Fruit fly (Drosophila melanogaster) whole organism, embryonic: ENCODE data around the gene dbf.

Experiments
- Atf3 ChIP-seq: fragments of 200-800 bp; sonication (Bioruptor generic); optimal IDR thresholded peaks from 3 replicates; lab custom pipeline; 2016; ENCODE audit warnings: missing biosample characterization, missing genetic modification characterization
- Atf6 ChIP-seq: fragments of 200-800 bp; sonication (Bioruptor generic); IDR thresholded peaks from 2 replicates; pipeline ENCODE4 v1.3.6; 2022; ENCODE audit warnings: missing biosample characterization, missing genetic modification characterization
- Bteb2 ChIP-seq: fragments of 200-800 bp; sonication (Bioruptor generic); optimal IDR thresholded peaks from 2 replicates; lab custom pipeline; 2016; ENCODE audit warnings: missing biosample characterization, missing genetic modification characterization
- CG12391 ChIP-seq: fragments of 200-800 bp; sonication (Bioruptor generic); optimal IDR thresholded peaks from 3 replicates; lab custom pipeline; 2018; ENCODE audit warnings: missing biosample characterization, mild to moderate bottlenecking, missing genetic modification characterization, moderate library complexity
- CG12942 ChIP-seq: fragments of 200-800 bp; sonication (Bioruptor generic); optimal IDR thresholded peaks from 3 replicates; lab custom pipeline; 2016; ENCODE audit warnings: missing biosample characterization, missing genetic modification characterization
- CG16815 ChIP-seq: fragments of 200-800 bp; sonication (Bioruptor generic); optimal IDR thresholded peaks from 3 replicates; lab custom pipeline; 2017; ENCODE audit warnings: missing biosample characterization, mild to moderate bottlenecking, missing genetic modification characterization
- CG17328 ChIP-seq: fragments of 200-800 bp; sonication (Bioruptor generic); IDR thresholded peaks from 2 replicates; pipeline ENCODE4 v1.3.6; 2022; ENCODE audit warnings: missing biosample characterization, missing genetic modification characterization
- CG17385 ChIP-seq: fragments of 200-800 bp; sonication (Bioruptor generic); optimal IDR thresholded peaks from 3 replicates; lab custom pipeline; 2018; ENCODE audit warnings: missing biosample characterization, mild to moderate bottlenecking, missing genetic modification characterization
- CG17829 ChIP-seq: fragments of 200-800 bp; optimal IDR thresholded peaks from 2 replicates; lab custom pipeline; 2019; ENCODE audit warnings: missing biosample characterization, mild to moderate bottlenecking, missing genetic modification characterization, moderate library complexity
- CG1792 ChIP-seq: fragments of 200-800 bp; sonication (Bioruptor generic); optimal IDR thresholded peaks from 2 replicates; lab custom pipeline; 2016; ENCODE audit warnings: missing biosample characterization, missing genetic modification characterization
- CG32532 ChIP-seq: fragments of 200-800 bp; sonication (Bioruptor generic); IDR thresholded peaks from 2 replicates; pipeline ENCODE4 v1.3.6; 2022; ENCODE audit warnings: missing biosample characterization, missing genetic modification characterization
- CG4424 ChIP-seq: fragments of 200-800 bp; sonication (Bioruptor generic); optimal IDR thresholded peaks from 3 replicates; lab custom pipeline; 2016; ENCODE audit warnings: missing biosample characterization, missing genetic modification characterization
- CG4854 ChIP-seq: fragments of 200-800 bp; sonication (Bioruptor generic); optimal IDR thresholded peaks from 2 replicates; lab custom pipeline; 2016; ENCODE audit warnings: missing biosample characterization, missing genetic modification characterization, inconsistent platforms
- CG6813 ChIP-seq: fragments of 200-800 bp; sonication (Bioruptor generic); optimal IDR thresholded peaks from 2 replicates; lab custom pipeline; 2017; ENCODE audit warnings: missing biosample characterization, missing genetic modification characterization, mild to moderate bottlenecking, moderate library complexity, missing genetic modification reagents
- Camta ChIP-seq: fragments of 200-800 bp; sonication (Bioruptor generic); optimal IDR thresholded peaks from 2 replicates; lab custom pipeline; 2016; ENCODE audit warnings: missing biosample characterization, missing genetic modification characterization
- D ChIP-seq, 2 experiments: fragments of 200-800 bp in 1 of 2; fragments of >200 bp in 1 of 2; sonication (Bioruptor generic) in 1 of 2; optimal IDR thresholded peaks; 2 replicates in 1 of 2; 3 replicates in 1 of 2; lab custom pipeline; 2017; ENCODE audit warnings: mild to moderate bottlenecking in 1 of 2, missing biosample characterization in 1 of 2, missing genetic modification characterization in 1 of 2, missing genetic modification reagents in 1 of 2
- Dek ChIP-seq: fragments of 200-800 bp; sonication (Bioruptor generic); optimal IDR thresholded peaks from 3 replicates; lab custom pipeline; 2019; ENCODE audit warnings: missing biosample characterization, mild to moderate bottlenecking, missing genetic modification characterization, moderate library complexity
- Dip3 ChIP-seq: fragments of 200-800 bp; sonication (Bioruptor generic); optimal IDR thresholded peaks from 3 replicates; lab custom pipeline; 2016; ENCODE audit warnings: missing biosample characterization, missing genetic modification characterization
- Eip74EF ChIP-seq, 2 experiments: fragments of 200-800 bp in 1 of 2; fragments of >200 bp in 1 of 2; sonication (Bioruptor generic) in 1 of 2; optimal IDR thresholded peaks; 2 replicates each; lab custom pipeline; 2017 to 2019; ENCODE audit warnings: missing biosample characterization in 2 of 2, missing genetic modification characterization in 2 of 2, mild to moderate bottlenecking in 1 of 2, moderate library complexity in 1 of 2
- Ets65A ChIP-seq: fragments of 200-800 bp; sonication (Bioruptor generic); peaks from one replicate; lab custom pipeline; 2016; ENCODE audit warnings: missing biosample characterization, missing genetic modification characterization
- Gsc ChIP-seq: fragments of 200-800 bp; sonication (Bioruptor generic); IDR thresholded peaks from 2 replicates; pipeline ENCODE4 v1.3.6; 2022; ENCODE audit warnings: missing biosample characterization, missing genetic modification characterization
- Hand ChIP-seq: fragments of 200-800 bp; sonication (Bioruptor generic); optimal IDR thresholded peaks from 2 replicates; lab custom pipeline; 2017; ENCODE audit warnings: mild to moderate bottlenecking, missing biosample characterization, missing genetic modification reagents, missing genetic modification characterization
- HmgZ ChIP-seq: fragments of 200-800 bp; sonication (Bioruptor generic); optimal IDR thresholded peaks from 2 replicates; lab custom pipeline; 2018; ENCODE audit warnings: missing biosample characterization, mild to moderate bottlenecking, missing genetic modification characterization
- Max ChIP-seq: fragments of 200-800 bp; sonication (Bioruptor generic); optimal IDR thresholded peaks from 2 replicates; lab custom pipeline; 2016; ENCODE audit warnings: missing biosample characterization, mild to moderate bottlenecking, missing genetic modification characterization
- Meics ChIP-seq: fragments of 200-800 bp; sonication (Bioruptor generic); optimal IDR thresholded peaks from 2 replicates; lab custom pipeline; 2017; ENCODE audit warnings: missing biosample characterization, mild to moderate bottlenecking, missing genetic modification characterization
- NC2β ChIP-seq: fragments of 200-800 bp; sonication (Bioruptor generic); optimal IDR thresholded peaks from 2 replicates; lab custom pipeline; 2016; ENCODE audit warnings: missing biosample characterization, missing genetic modification characterization
- Ravus ChIP-seq: fragments of 200-800 bp; sonication (Bioruptor generic); IDR thresholded peaks from 2 replicates; pipeline ENCODE4 v1.3.6; 2022; ENCODE audit warnings: missing biosample characterization, missing genetic modification characterization
- Spps ChIP-seq: fragments of 200-800 bp; sonication (Bioruptor generic); optimal IDR thresholded peaks from 2 replicates; lab custom pipeline; 2018; ENCODE audit warnings: missing biosample characterization, mild to moderate bottlenecking, missing genetic modification characterization
- YL-1 ChIP-seq: fragments of 200-800 bp; sonication (Bioruptor generic); optimal IDR thresholded peaks from 3 replicates; lab custom pipeline; 2017; ENCODE audit warnings: missing biosample characterization, mild to moderate bottlenecking, missing genetic modification characterization
- ac ChIP-seq: fragments of 200-800 bp; sonication (Bioruptor generic); optimal IDR thresholded peaks from 3 replicates; lab custom pipeline; 2017; ENCODE audit warnings: missing biosample characterization, mild to moderate bottlenecking, missing genetic modification characterization
- al ChIP-seq: fragments of 200-800 bp; sonication (Bioruptor generic); IDR thresholded peaks from 2 replicates; pipeline ENCODE4 v1.3.6; 2022; ENCODE audit warnings: missing biosample characterization, missing genetic modification characterization
- az2 ChIP-seq: fragments of 200-800 bp; sonication (Bioruptor generic); optimal IDR thresholded peaks from 3 replicates; lab custom pipeline; 2016; ENCODE audit warnings: missing biosample characterization, missing genetic modification characterization
- caup ChIP-seq: fragments of 200-800 bp; sonication (Bioruptor generic); optimal IDR thresholded peaks from 3 replicates; lab custom pipeline; 2017; ENCODE audit warnings: missing biosample characterization, mild to moderate bottlenecking, missing genetic modification characterization, moderate library complexity; ENCODE audit not compliant: severe bottlenecking
- chif ChIP-seq, 2 experiments: fragments of 200-800 bp; sonication (Bioruptor generic); optimal IDR thresholded peaks; 3 replicates each; lab custom pipeline; 2016; ENCODE audit warnings: missing biosample characterization in 2 of 2, missing genetic modification characterization in 2 of 2
- chm ChIP-seq: fragments of 200-800 bp; sonication (Bioruptor generic); IDR thresholded peaks from 2 replicates; pipeline ENCODE4 v1.3.6; 2022; ENCODE audit warnings: missing biosample characterization, missing genetic modification characterization
- croc ChIP-seq: fragments of 200-800 bp; sonication (Bioruptor generic); conservative IDR thresholded peaks from 3 replicates; pipeline ENCODE4 v1.3.6; 2022; ENCODE audit warnings: missing biosample characterization, missing genetic modification characterization
- crol ChIP-seq: fragments of 200-800 bp; sonication (Bioruptor generic); IDR thresholded peaks from 2 replicates; pipeline ENCODE4 v1.3.6; 2022; ENCODE audit warnings: missing biosample characterization, missing genetic modification characterization
- dm ChIP-seq: fragments of 200-800 bp; sonication (Bioruptor generic); optimal IDR thresholded peaks from 3 replicates; lab custom pipeline; 2016; ENCODE audit warnings: missing biosample characterization, missing genetic modification characterization
- dysf ChIP-seq: fragments of 200-800 bp; sonication (Bioruptor generic); IDR thresholded peaks from 3 replicates; pipeline ENCODE4 v1.3.6; 2022; ENCODE audit warnings: missing biosample characterization, missing genetic modification characterization
- en ChIP-seq: fragments of 200-800 bp; sonication (Bioruptor generic); optimal IDR thresholded peaks from 2 replicates; lab custom pipeline; 2016; ENCODE audit warnings: missing biosample characterization, missing genetic modification characterization
- gro ChIP-seq: fragments of 200-800 bp; sonication (Bioruptor generic); optimal IDR thresholded peaks from 2 replicates; lab custom pipeline; 2016; ENCODE audit warnings: missing biosample characterization, missing genetic modification characterization
- knrl ChIP-seq: fragments of 200-800 bp; sonication (Bioruptor generic); IDR thresholded peaks from 3 replicates; pipeline ENCODE4 v1.3.6; 2022; ENCODE audit warnings: missing biosample characterization, missing genetic modification characterization; ENCODE audit not compliant: partially characterized antibody
- luna ChIP-seq: fragments of 200-800 bp; sonication (Bioruptor generic); optimal IDR thresholded peaks from 2 replicates; lab custom pipeline; 2016; ENCODE audit warnings: missing biosample characterization, missing genetic modification characterization
- pan ChIP-seq, 4 experiments: fragments of >200 bp in 3 of 4; fragments of 200-800 bp in 1 of 4; sonication (Bioruptor generic) in 1 of 4; optimal IDR thresholded peaks in 3 of 4; IDR thresholded peaks in 1 of 4; 2 replicates each; pipeline versions ENCODE4 v1.3.6 to Lab custom; 2017 to 2022; ENCODE audit warnings: missing biosample characterization in 2 of 4, missing genetic modification characterization in 2 of 4, mixed read lengths in 1 of 4
- peb ChIP-seq: fragments of 200-800 bp; sonication (Bioruptor generic); IDR thresholded peaks from 2 replicates; pipeline ENCODE4 v1.3.6; 2022; ENCODE audit warnings: missing biosample characterization, missing genetic modification characterization
- phol ChIP-seq: fragments of 200-800 bp; sonication (Bioruptor generic); optimal IDR thresholded peaks from 3 replicates; lab custom pipeline; 2018; ENCODE audit warnings: missing biosample characterization, mild to moderate bottlenecking, missing genetic modification characterization, moderate library complexity
- scrt ChIP-seq: fragments of 200-800 bp; sonication (Bioruptor generic); optimal IDR thresholded peaks from 2 replicates; lab custom pipeline; 2018; ENCODE audit warnings: missing biosample characterization, mild to moderate bottlenecking, missing genetic modification characterization, moderate library complexity
- tio ChIP-seq: fragments of 200-800 bp; sonication (Bioruptor generic); optimal IDR thresholded peaks from 2 replicates; lab custom pipeline; 2017; ENCODE audit warnings: missing biosample characterization, missing genetic modification characterization, inconsistent platforms
- wek ChIP-seq: fragments of 200-800 bp; sonication (Bioruptor generic); optimal IDR thresholded peaks from 3 replicates; lab custom pipeline; 2018; ENCODE audit warnings: missing biosample characterization, mild to moderate bottlenecking, missing genetic modification characterization, moderate library complexity

dbf gene

DNA sequence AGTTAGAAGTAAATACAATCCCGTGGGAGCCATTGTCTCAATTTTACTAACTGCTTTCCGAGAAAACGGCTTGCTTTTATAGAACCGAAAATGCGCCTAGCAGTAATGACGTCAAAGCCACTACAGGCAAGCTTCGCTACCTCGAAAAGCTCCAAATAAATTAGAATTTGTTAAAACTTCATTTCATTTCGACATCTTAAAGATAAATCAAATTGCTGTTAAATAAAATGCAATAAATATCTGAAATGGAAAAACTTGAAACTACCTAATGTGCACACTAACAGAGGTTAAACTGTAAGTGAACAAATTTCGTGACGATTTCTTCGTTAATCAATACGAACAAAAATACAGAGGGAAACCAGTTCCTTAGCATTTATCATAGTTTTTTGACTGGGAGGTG is 46.6 kb downstream of the dbf start, which contains the start of gene CG7300 (continued):
- TF ChIP-seq pan (optimal IDR thresholded peaks at IDR 0.05; lab: Kevin White, UChicago) (no peak), pan (GFP tag; optimal IDR thresholded peaks at IDR 0.05 in 1 of 2, IDR thresholded peaks at IDR 0.05 in 1 of 2) (peak in 1 of 2 experiments; percentile 72), CG12942 (peak; percentile 12), knrl (GFP tag; lab: Robert Waterston, UW) (no peak), dm (no peak), CG17385 (peak; percentile 49), chif (GFP tag; optimal IDR thresholded peaks at IDR 0.05; lab: Kevin White, UChicago) (peak; percentile 26 to 40), YL-1 (GFP tag; lab: Kevin White, UChicago) (no peak), CG17829 (tag; lab: Kevin White, UChicago) (peak; percentile 17), HmgZ (peak; percentile 20), peb (GFP tag; lab: Robert Waterston, UW) (peak; percentile 31; the same call in 1 of the 2 replicates), Bteb2 (GFP tag; lab: Kevin White, UChicago) (peak; percentile 68), CG4854 (GFP tag; lab: Kevin White, UChicago) (peak; percentile 36), Max (GFP tag; lab: Kevin White, UChicago) (peak; percentile 16), Atf3 (peak; percentile 1), wek (GFP tag; lab: Kevin White, UChicago) (no peak), dysf (GFP tag; lab: Robert Waterston, UW) (peak; percentile 76), scrt (GFP tag; lab: Kevin White, UChicago) (peak; percentile 26), CG32532 (GFP tag; lab: Robert Waterston, UW) (peak; percentile 84), CG16815 (GFP tag; lab: Kevin White, UChicago) (peak; percentile 15), en (GFP tag; lab: Kevin White, UChicago) (no peak), caup (peak; percentile 45), Eip74EF (GFP tag; optimal IDR thresholded peaks at IDR 0.05; lab: Kevin White, UChicago) (peak in 1 of 2 experiments; percentile 40), tio (GFP tag; lab: Kevin White, UChicago) (peak; percentile 18), Gsc (GFP tag; lab: Robert Waterston, UW) (no peak), al (GFP tag; lab: Robert Waterston, UW) (peak; percentile 73), chm (GFP tag; lab: Robert Waterston, UW) (peak; percentile 42; the same call in 1 of the 2 replicates), CG6813 (GFP tag; lab: Kevin White, UChicago) (peak; percentile 8), Ravus (peak; percentile 26; the same call in 1 of the 2 replicates), az2 (GFP tag; lab: Kevin White, UChicago) (peak; percentile 31), Dip3 (GFP tag; lab: Kevin White, UChicago) (peak; percentile 57), Dek (peak; percentile 47), Meics (GFP tag; lab: Kevin White, UChicago) (peak; percentile 68), croc (GFP tag; lab: Robert Waterston, UW) (no peak; the same call in 2 of the 3 replicates), NC2β (no peak), Spps (tag; lab: Kevin White, UChicago) (peak; percentile 40), Camta (GFP tag; lab: Kevin White, UChicago) (peak; percentile 9), CG17328 (GFP tag; lab: Robert Waterston, UW) (peak; percentile 49), D (optimal IDR thresholded peaks at IDR 0.05; lab: Kevin White, UChicago) (no peak), D (GFP tag; optimal IDR thresholded peaks at IDR 0.05; lab: Kevin White, UChicago) (peak; percentile 0), crol (GFP tag; lab: Robert Waterston, UW) (no peak), ac (no peak), luna (GFP tag; lab: Kevin White, UChicago) (no peak), CG12391 (tag; lab: Kevin White, UChicago) (peak; percentile 58), CG4424 (GFP tag; lab: Kevin White, UChicago) (peak; percentile 38), Ets65A (GFP tag; lab: Kevin White, UChicago) (peak; percentile 90), CG1792 (GFP tag; lab: Kevin White, UChicago) (no peak), gro (GFP tag; lab: Kevin White, UChicago) (peak; percentile 75), phol (peak; percentile 51), Atf6 (peak; percentile 68; the same call in 1 of the 2 replicates), Hand (GFP tag; lab: Kevin White, UChicago) (no peak)
